Worm (Caenorhabditis elegans): ENCODE measurements around the gene Y116A8A.7.
"Not testable (repeated sequence)": the region's sequence is repeated elsewhere in the genome, so short reads cannot be mapped to it uniquely, and the experiment has no call there.

Gene Y116A8A.7

DNA sequence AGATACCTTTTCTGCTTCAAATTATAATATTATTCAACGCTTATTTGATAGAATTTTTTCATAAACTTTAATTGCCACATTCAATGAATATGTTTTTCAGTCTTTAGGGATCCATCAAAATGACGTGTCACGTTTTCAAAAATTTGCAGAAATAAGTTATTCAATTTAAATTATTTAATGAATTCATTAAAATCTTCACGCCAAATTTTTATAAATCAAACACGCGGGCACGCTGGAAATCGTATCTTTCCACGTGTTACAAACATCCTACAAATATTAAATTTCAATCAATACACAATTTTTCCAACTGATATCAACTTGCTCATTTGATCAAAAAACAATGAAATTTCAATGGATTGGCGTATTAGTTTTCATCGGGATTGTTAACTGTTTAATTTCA is 7.5 kb upstream of the Y116A8A.7 start, which contains the start of gene Y116A8A.4:
TSS of gene Y116A8A.4 (plus strand) at position 301 of the 400 bp plus-strand sequence.
- no peak for TF ChIP-seq sem-2 (GFP tag; optimal IDR thresholded peaks at IDR 0.05)
- TF ChIP-seq nhr-2 (tag; optimal IDR thresholded peaks at IDR 0.05): no peak
- TF ChIP-seq lin-32 (GFP tag; optimal IDR thresholded peaks at IDR 0.05): no peak
- TF ChIP-seq bed-3 (GFP tag; optimal IDR thresholded peaks at IDR 0.05): no peak
- TF ChIP-seq snpc-4 (tag; optimal IDR thresholded peaks at IDR 0.05): no peak
- no peak for TF ChIP-seq ceh-39 (tag; optimal IDR thresholded peaks at IDR 0.05)
- TF ChIP-seq cnd-1 (tag; optimal IDR thresholded peaks at IDR 0.05): no peak
- TF ChIP-seq ztf-11 (tag; optimal IDR thresholded peaks at IDR 0.05): no peak
- TF ChIP-seq drap-1 (GFP tag; optimal IDR thresholded peaks at IDR 0.05): no peak
- no peak for TF ChIP-seq tbx-8 (GFP tag; optimal IDR thresholded peaks at IDR 0.05)
- TF ChIP-seq blmp-1 (tag; optimal IDR thresholded peaks at IDR 0.05): no peak
- TF ChIP-seq elt-1 (tag; optimal IDR thresholded peaks at IDR 0.05; ENCODE audit: borderline replicate concordance, insufficient read depth): no peak

- TF ChIP-seq bed-3 (GFP tag; optimal IDR thresholded peaks at IDR 0.05): no peak
- no peak for TF ChIP-seq nhr-76 (tag; optimal IDR thresholded peaks at IDR 0.05)
- TF ChIP-seq hlh-1 (tag; optimal IDR thresholded peaks at IDR 0.05): no peak
- TF ChIP-seq tbx-8 (GFP tag; optimal IDR thresholded peaks at IDR 0.05): no peak
- no peak for TF ChIP-seq sptf-1 (tag; optimal IDR thresholded peaks at IDR 0.05)
- no peak for TF ChIP-seq lin-13 (tag; optimal IDR thresholded peaks at IDR 0.05)
Measured at ce11 chrIV:16828698-16829097, 1.3 kb upstream of the Y116A8A.7 start, which contains the start of gene Y116A8A.6. Gene Y116A8A.6 (minus strand): TSS chrIV:16828798.

DNA sequence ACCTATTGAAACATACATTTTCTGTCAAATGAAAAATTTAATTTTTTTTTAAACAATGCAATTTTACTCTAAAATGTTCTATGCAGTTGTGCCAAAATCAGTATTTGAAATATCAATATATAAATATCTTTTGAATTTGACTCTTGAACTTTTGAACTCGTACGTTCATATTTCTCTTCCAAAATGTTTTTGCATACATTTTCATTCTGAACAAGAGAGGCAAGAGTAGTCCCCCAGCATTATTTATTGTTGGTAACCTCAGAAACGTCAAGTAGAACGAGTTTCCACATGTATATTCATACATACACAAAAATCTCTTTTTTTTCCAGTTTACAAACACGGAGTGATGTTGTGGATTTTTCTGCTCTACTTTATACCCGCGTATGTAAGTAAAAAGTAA is 1.4 kb downstream of the Y116A8A.7 start, which contains the start of gene clec-194:
TSS of gene clec-194 (plus strand) at position 301 of the 400 bp plus-strand sequence.
- TF ChIP-seq snpc-4 (tag; optimal IDR thresholded peaks at IDR 0.05): no peak
- no peak for TF ChIP-seq cnd-1 (tag; optimal IDR thresholded peaks at IDR 0.05)
- TF ChIP-seq ceh-43 (GFP tag; optimal IDR thresholded peaks at IDR 0.05): no peak
- TF ChIP-seq nhr-2 (tag; optimal IDR thresholded peaks at IDR 0.05): no peak
- no peak for TF ChIP-seq lin-13 (tag; optimal IDR thresholded peaks at IDR 0.05)
- no peak for TF ChIP-seq lin-32 (GFP tag; optimal IDR thresholded peaks at IDR 0.05)
- no peak for TF ChIP-seq M03D4.4 (tag; optimal IDR thresholded peaks at IDR 0.05)
- TF ChIP-seq mls-2 (tag; optimal IDR thresholded peaks at IDR 0.05): no peak
- no peak for TF ChIP-seq drap-1 (GFP tag; optimal IDR thresholded peaks at IDR 0.05)
- TF ChIP-seq nhr-237 (tag; optimal IDR thresholded peaks at IDR 0.05): no peak
- no peak for TF ChIP-seq unc-39 (tag; optimal IDR thresholded peaks at IDR 0.05)
- no peak for TF ChIP-seq pha-4 (tag; optimal IDR thresholded peaks at IDR 0.05)
- no peak for TF ChIP-seq sptf-1 (tag; optimal IDR thresholded peaks at IDR 0.05)
- no peak for TF ChIP-seq ces-1 (GFP tag; optimal IDR thresholded peaks at IDR 0.05)
- TF ChIP-seq mab-5 (tag; optimal IDR thresholded peaks at IDR 0.05): no peak
- no peak for TF ChIP-seq flh-1 (GFP tag; optimal IDR thresholded peaks at IDR 0.05)
- no peak for TF ChIP-seq unc-62 (GFP tag; optimal IDR thresholded peaks at IDR 0.05)
- TF ChIP-seq bed-3 (GFP tag; optimal IDR thresholded peaks at IDR 0.05): no peak
- TF ChIP-seq blmp-1 (tag; optimal IDR thresholded peaks at IDR 0.05): no peak
- TF ChIP-seq nhr-76 (tag; optimal IDR thresholded peaks at IDR 0.05): no peak

- not testable (repeated sequence) for TF ChIP-seq M03D4.4 (tag; optimal IDR thresholded peaks at IDR 0.05); blmp-1 (tag; optimal IDR thresholded peaks at IDR 0.05); bed-3 (GFP tag; optimal IDR thresholded peaks at IDR 0.05)
Measured at ce11 chrIV:16842873-16843272, 12.9 kb downstream of the Y116A8A.7 start, which contains the start of gene Y116A8A.150. Gene Y116A8A.150 (minus strand): TSS chrIV:16842973.

DNA sequence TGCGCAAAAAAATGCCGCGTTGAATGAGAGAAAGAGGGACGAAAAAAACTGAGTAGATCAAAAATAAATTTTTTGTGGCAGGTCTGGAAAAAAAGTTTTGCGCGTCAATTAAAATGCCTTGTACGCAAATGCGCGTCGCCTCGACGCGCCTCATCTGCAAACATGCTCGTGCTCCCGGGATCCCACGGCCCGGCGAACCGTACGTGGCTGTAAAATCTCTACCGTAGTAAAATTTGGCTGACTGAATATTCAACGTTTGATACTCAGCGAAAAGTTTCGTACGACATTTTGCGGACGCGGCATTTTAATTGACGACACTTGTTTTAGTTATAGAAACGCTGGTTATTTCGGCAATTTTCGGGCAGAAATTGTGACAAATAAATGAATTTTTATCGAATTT is 15.4 kb downstream of the Y116A8A.7 start:
- TF ChIP-seq lsy-2 (tag; optimal IDR thresholded peaks at IDR 0.05): peak; percentile 75

ce11 chrIV:16854790-16855189 is 24.8 kb downstream of the Y116A8A.7 start, which contains the start of gene map-2:
Gene map-2 (minus strand): TSS chrIV:16854890.
- TF ChIP-seq cnd-1 (tag; optimal IDR thresholded peaks at IDR 0.05) (no peak), mep-1 (tag; optimal IDR thresholded peaks at IDR 0.05) (no peak), ceh-83 (GFP tag; optimal IDR thresholded peaks at IDR 0.05) (no peak), bed-3 (GFP tag; optimal IDR thresholded peaks at IDR 0.05) (no peak), ztf-11 (tag; optimal IDR thresholded peaks at IDR 0.05) (no peak), flh-1 (GFP tag; optimal IDR thresholded peaks at IDR 0.05) (no peak), M03D4.4 (tag; optimal IDR thresholded peaks at IDR 0.05) (no peak), ces-1 (GFP tag; optimal IDR thresholded peaks at IDR 0.05) (no peak), nhr-237 (tag; optimal IDR thresholded peaks at IDR 0.05) (no peak), elt-1 (tag; optimal IDR thresholded peaks at IDR 0.05; ENCODE audit: borderline replicate concordance, insufficient read depth) (no peak), sptf-1 (tag; optimal IDR thresholded peaks at IDR 0.05) (no peak)
